Worm (Caenorhabditis elegans): Measurements from ENCODE around the gene ugt-35.
A peak's percentile ranks its signal among the peaks of the same experiment; 100 is the strongest.

ugt-35 gene

DNA sequence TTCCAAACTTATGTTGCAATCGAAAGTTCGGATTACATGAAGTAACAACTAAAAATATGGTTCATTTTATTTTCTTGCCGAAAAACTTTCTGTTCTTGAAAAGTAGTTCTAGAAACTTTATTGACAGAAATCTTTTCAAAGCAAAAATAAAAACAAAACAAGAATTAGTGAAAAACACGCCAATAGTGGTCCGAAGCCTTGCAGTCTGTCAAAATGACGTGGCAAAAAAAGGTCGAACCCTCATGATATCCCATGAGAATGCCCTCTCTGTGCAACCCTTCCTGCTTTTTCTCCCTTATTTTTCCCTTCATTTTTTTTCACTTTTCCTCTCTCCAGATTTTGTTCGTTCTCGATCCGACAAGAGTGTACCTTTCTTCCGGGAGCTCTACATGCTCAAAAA, 45.1 kb upstream of the ugt-35 start:
- TF ChIP-seq nhr-12 (tag; optimal IDR thresholded peaks at IDR 0.05) (no peak), nhr-76 (tag; optimal IDR thresholded peaks at IDR 0.05) (no peak), egl-13 (tag; optimal IDR thresholded peaks at IDR 0.05) (no peak), ceh-82 (tag; optimal IDR thresholded peaks at IDR 0.05) (no peak), hpl-2 (GFP tag; optimal IDR thresholded peaks at IDR 0.05) (no peak), mef-2 (tag; optimal IDR thresholded peaks at IDR 0.05) (no peak), nhr-77 (tag; optimal IDR thresholded peaks at IDR 0.05) (no peak), nhr-11 (tag; optimal IDR thresholded peaks at IDR 0.05) (no peak), nhr-71 (tag; optimal IDR thresholded peaks at IDR 0.05) (no peak), C16A3.4 (tag; optimal IDR thresholded peaks at IDR 0.05) (no peak)

DNA sequence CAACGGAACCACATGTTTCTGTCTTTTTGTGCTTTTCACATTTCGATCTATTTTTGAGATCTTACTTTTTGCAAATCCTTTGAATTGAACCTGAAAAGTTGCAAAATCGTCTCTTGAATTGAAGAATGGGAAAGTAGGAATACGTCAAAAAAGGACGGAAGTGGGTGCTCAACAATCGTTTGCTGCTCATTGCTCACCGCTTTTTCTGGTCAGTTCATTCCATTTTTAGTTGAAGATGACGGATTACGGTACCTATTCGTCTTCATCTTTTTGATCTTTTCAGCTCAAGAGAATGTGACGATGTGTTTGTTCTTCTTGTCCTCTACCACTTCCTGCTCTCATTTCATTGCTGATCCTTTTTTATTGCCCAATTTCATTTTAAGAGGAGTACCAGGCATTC, 41.1 kb upstream of the ugt-35 start, which contains the start of gene C05A2.4:
TSS of gene C05A2.4 (plus strand) at position 301 of the 400 bp plus-strand sequence.
- no peak for TF ChIP-seq ceh-8 (GFP tag; optimal IDR thresholded peaks at IDR 0.05)
- no peak for TF ChIP-seq isw-1 (GFP tag; IDR thresholded peaks at IDR 0.05)
- no peak for TF ChIP-seq dpl-1 (GFP tag; optimal IDR thresholded peaks at IDR 0.05)
- TF ChIP-seq mef-2 (tag; optimal IDR thresholded peaks at IDR 0.05): no peak
- TF ChIP-seq lsy-2 (tag; optimal IDR thresholded peaks at IDR 0.05): no peak
- TF ChIP-seq rnt-1 (tag; optimal IDR thresholded peaks at IDR 0.05): no peak
- no peak for TF ChIP-seq efl-1 (optimal IDR thresholded peaks at IDR 0.05)
- no peak for TF ChIP-seq efl-1 (GFP tag; optimal IDR thresholded peaks at IDR 0.05 in 1 of 2)
- no peak for TF ChIP-seq ztf-11 (tag; optimal IDR thresholded peaks at IDR 0.05)
- TF ChIP-seq efl-3 (GFP tag; optimal IDR thresholded peaks at IDR 0.05): no peak
- no peak for TF ChIP-seq blmp-1 (tag; optimal IDR thresholded peaks at IDR 0.05)
- TF ChIP-seq jun-1 (tag; optimal IDR thresholded peaks at IDR 0.05): no peak

DNA sequence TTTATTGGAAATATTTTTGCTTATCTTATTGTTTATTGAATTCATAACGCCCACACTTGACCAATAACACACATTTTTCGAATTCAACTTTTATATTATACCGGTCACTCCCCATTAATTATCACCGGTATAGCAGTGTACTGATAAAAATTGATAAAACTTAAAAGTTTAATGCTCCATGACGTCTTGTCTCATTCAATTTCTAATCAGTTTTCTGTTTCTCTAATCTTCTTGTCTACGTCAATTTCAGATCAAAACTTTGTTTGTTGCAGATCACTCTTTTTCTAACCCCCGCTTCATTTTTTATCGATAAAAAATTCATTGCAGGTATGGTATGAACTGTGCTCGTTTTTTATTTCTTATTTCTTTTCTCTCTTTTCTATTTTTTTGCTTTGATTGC, 39.7 kb upstream of the ugt-35 start:
- TF ChIP-seq lin-35 (GFP tag; optimal IDR thresholded peaks at IDR 0.05) (peak in 1 of 2 experiments; percentile 38), nhr-20 (tag; optimal IDR thresholded peaks at IDR 0.05) (peak; percentile 45), skn-1 (tag; optimal IDR thresholded peaks at IDR 0.05) (no peak), sup-37 (GFP tag; optimal IDR thresholded peaks at IDR 0.05) (no peak), swsn-7 (tag; optimal IDR thresholded peaks at IDR 0.05) (no peak), elt-2 (tag; optimal IDR thresholded peaks at IDR 0.05) (peak; percentile 99), ama-1 (optimal IDR thresholded peaks at IDR 0.05) (no peak), nhr-237 (tag; optimal IDR thresholded peaks at IDR 0.05) (no peak), dsc-1 (tag; optimal IDR thresholded peaks at IDR 0.05) (no peak), ceh-82 (tag; optimal IDR thresholded peaks at IDR 0.05) (no peak), lin-14 (GFP tag; optimal IDR thresholded peaks at IDR 0.05) (peak; percentile 31), efl-1 (optimal IDR thresholded peaks at IDR 0.05) (no peak), efl-1 (GFP tag; optimal IDR thresholded peaks at IDR 0.05 in 1 of 2) (peak in 1 of 2 experiments; percentile 30), lsy-2 (tag; optimal IDR thresholded peaks at IDR 0.05) (peak in 1 of 2 experiments; percentile 1), pqm-1 (tag; optimal IDR thresholded peaks at IDR 0.05) (peak; percentile 32), jun-1 (tag; optimal IDR thresholded peaks at IDR 0.05) (peak; percentile 37), tlp-1 (tag; optimal IDR thresholded peaks at IDR 0.05) (peak; percentile 43), nhr-71 (tag; optimal IDR thresholded peaks at IDR 0.05) (peak; percentile 47), ceh-8 (GFP tag; optimal IDR thresholded peaks at IDR 0.05) (no peak)

DNA sequence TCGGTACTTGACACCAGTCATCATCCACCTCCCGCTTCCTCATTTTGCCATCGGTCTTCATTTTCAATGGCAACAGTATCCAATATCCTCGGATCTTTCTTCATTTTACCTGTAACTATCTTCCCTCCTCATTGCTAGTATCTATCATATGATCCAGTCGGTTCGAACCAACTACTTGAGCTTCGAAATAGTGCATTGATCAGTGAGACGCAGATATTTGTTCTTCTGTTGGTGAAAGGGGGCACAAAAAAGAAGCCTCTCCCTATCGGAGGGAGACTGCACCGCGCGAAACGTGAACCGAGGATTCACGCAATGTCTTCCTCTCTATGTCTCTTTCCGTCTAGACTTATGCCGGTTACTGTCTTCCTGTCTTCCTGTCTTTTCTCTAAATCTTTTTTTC, 37.2 kb upstream of the ugt-35 start:
- TF ChIP-seq lin-14 (GFP tag; optimal IDR thresholded peaks at IDR 0.05) (peak; percentile 36), blmp-1 (tag; optimal IDR thresholded peaks at IDR 0.05) (no peak), nhr-77 (tag; optimal IDR thresholded peaks at IDR 0.05) (peak; percentile 56), tbx-2 (tag; optimal IDR thresholded peaks at IDR 0.05) (peak; percentile 12), egl-27 (tag; optimal IDR thresholded peaks at IDR 0.05) (peak in 1 of 2 experiments; percentile 1), skn-1 (tag; optimal IDR thresholded peaks at IDR 0.05) (peak; percentile 11), lsy-2 (tag; optimal IDR thresholded peaks at IDR 0.05) (peak in 1 of 2 experiments; percentile 4), lin-39 (tag; optimal IDR thresholded peaks at IDR 0.05) (no peak), ceh-8 (GFP tag; optimal IDR thresholded peaks at IDR 0.05) (no peak), ztf-4 (tag; optimal IDR thresholded peaks at IDR 0.05) (no peak), nhr-20 (tag; optimal IDR thresholded peaks at IDR 0.05) (peak; percentile 12)
